Fruit fly (Drosophila melanogaster) whole organism, adult: ENCODE results near the gene CG6026.

Experiments used
- CG11617 ChIP-seq: fragments of 200-800 bp; sonication (Bioruptor generic); optimal IDR thresholded peaks from 2 replicates; lab custom pipeline; 2017; ENCODE audit warnings: mild to moderate bottlenecking, missing biosample characterization, missing genetic modification reagents, missing genetic modification characterization
- CG12768 ChIP-seq: fragments of 200-800 bp; sonication (Bioruptor generic); optimal IDR thresholded peaks from 2 replicates; lab custom pipeline; 2017; ENCODE audit warnings: missing biosample characterization, missing genetic modification characterization, mild to moderate bottlenecking, moderate library complexity, missing genetic modification reagents
- CG14711 ChIP-seq: fragments of 200-800 bp; sonication (Bioruptor generic); optimal IDR thresholded peaks from 2 replicates; lab custom pipeline; 2018; ENCODE audit warnings: missing biosample characterization, mild to moderate bottlenecking, missing genetic modification characterization, moderate library complexity
- CG1620 ChIP-seq: fragments of 200-800 bp; sonication (Bioruptor generic); optimal IDR thresholded peaks from 2 replicates; lab custom pipeline; 2016; ENCODE audit warnings: missing biosample characterization, missing genetic modification characterization
- CG5204 ChIP-seq: fragments of 200-800 bp; sonication (Bioruptor generic); optimal IDR thresholded peaks from 2 replicates; lab custom pipeline; 2016; ENCODE audit warnings: missing biosample characterization, missing genetic modification characterization
- Clk ChIP-seq: fragments of 200-800 bp; sonication (Bioruptor generic); optimal IDR thresholded peaks from 2 replicates; lab custom pipeline; 2017; ENCODE audit warnings: missing biosample characterization, missing genetic modification characterization
- Crg-1 ChIP-seq: fragments of 200-800 bp; sonication (Bioruptor generic); optimal IDR thresholded peaks from 2 replicates; lab custom pipeline; 2016; ENCODE audit warnings: missing biosample characterization, missing genetic modification characterization
- Hr96 ChIP-seq: fragments of 200-800 bp; sonication (Bioruptor generic); optimal IDR thresholded peaks from 2 replicates; lab custom pipeline; 2016; ENCODE audit warnings: missing biosample characterization, missing genetic modification characterization
- Mnt ChIP-seq: fragments of 200-800 bp; sonication (Bioruptor generic); optimal IDR thresholded peaks from 2 replicates; lab custom pipeline; 2016; ENCODE audit warnings: missing biosample characterization, mild to moderate bottlenecking, missing genetic modification characterization
- cic ChIP-seq: fragments of 200-800 bp; sonication (Bioruptor generic); optimal IDR thresholded peaks from 2 replicates; lab custom pipeline; 2017; ENCODE audit warnings: missing biosample characterization, mild to moderate bottlenecking, missing genetic modification characterization, moderate library complexity
- kay ChIP-seq: fragments of 200-800 bp; sonication (Bioruptor generic); peaks from one replicate; lab custom pipeline; 2016; ENCODE audit warnings: missing biosample characterization, missing genetic modification characterization, borderline replicate concordance
- ovo ChIP-seq: fragments of 200-800 bp; sonication (Bioruptor generic); optimal IDR thresholded peaks from 2 replicates; lab custom pipeline; 2016; ENCODE audit warnings: missing biosample characterization, missing genetic modification characterization
- toe ChIP-seq: fragments of 200-800 bp; sonication (Bioruptor generic); optimal IDR thresholded peaks from 2 replicates; lab custom pipeline; 2016; ENCODE audit warnings: missing biosample characterization, missing genetic modification characterization

dm6 chr3R:19093127-19093812 is 59.9 kb downstream of the CG6026 start:
- TF ChIP-seq toe (GFP tag; lab: Kevin White, UChicago) (no peak), Mnt (GFP tag; lab: Kevin White, UChicago) (no peak), kay (GFP tag; lab: Kevin White, UChicago) (no peak), CG12768 (GFP tag; lab: Kevin White, UChicago) (no peak), CG11617 (GFP tag; lab: Kevin White, UChicago) (no peak), Crg-1 (GFP tag; lab: Kevin White, UChicago) (no peak), Hr96 (GFP tag; lab: Kevin White, UChicago) (no peak), ovo (no peak), CG1620 (no peak), Clk (GFP tag; lab: Kevin White, UChicago) (no peak), CG14711 (tag; lab: Kevin White, UChicago) (no peak), CG5204 (GFP tag; lab: Kevin White, UChicago) (no peak), cic (GFP tag; lab: Kevin White, UChicago) (no peak)
